Fruit fly (Drosophila melanogaster): Measurements from ENCODE around the gene TfIIA-L.
A peak's percentile ranks its signal among the peaks of the same experiment; 100 is the strongest.

TfIIA-L gene

DNA sequence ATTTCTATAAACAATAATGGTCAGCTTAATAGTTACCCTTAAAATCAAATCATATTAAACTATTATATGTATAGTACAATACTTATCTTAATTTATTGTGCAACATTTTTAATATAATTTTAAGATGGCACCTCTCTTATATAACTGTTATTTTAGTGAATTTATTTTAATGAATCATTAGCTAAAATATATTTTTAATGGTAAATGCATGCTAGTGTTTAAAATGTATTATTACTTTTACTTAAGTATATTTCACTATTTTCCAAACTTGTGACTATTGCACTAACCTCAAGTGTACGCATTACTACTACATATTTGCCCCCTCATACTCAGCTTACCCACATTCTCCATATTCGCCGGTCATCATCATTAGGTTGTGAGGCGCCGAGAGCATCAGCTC lies 4.6 kb upstream of the TfIIA-L start (continued):
- TF ChIP-seq hb (GFP tag; IDR thresholded peaks at IDR 0.05; ENCODE audit: partially characterized antibody) (no peak), CG1832 (GFP tag; optimal IDR thresholded peaks at IDR 0.05) (no peak), Dad (GFP tag; optimal IDR thresholded peaks at IDR 0.05) (no peak), NFAT (GFP tag; IDR thresholded peaks at IDR 0.05) (no peak), run (tag; optimal IDR thresholded peaks at IDR 0.05) (peak; percentile 89), CG32767 (GFP tag; IDR thresholded peaks at IDR 0.05) (peak; percentile 57; the same call in 1 of the 2 replicates), stwl (tag; optimal IDR thresholded peaks at IDR 0.05) (no peak), gt (GFP tag; IDR thresholded peaks at IDR 0.05) (no peak), CG7372 (GFP tag; IDR thresholded peaks at IDR 0.05) (peak; percentile 45; the same call in 1 of the 2 replicates), Hr39 (optimal IDR thresholded peaks at IDR 0.05) (no peak), ewg (GFP tag; optimal IDR thresholded peaks at IDR 0.05) (peak; percentile 54), Meics (GFP tag; optimal IDR thresholded peaks at IDR 0.05) (peak; percentile 75), hbn (GFP tag; IDR thresholded peaks at IDR 0.05; ENCODE audit: partially characterized antibody) (no peak), CG17568 (GFP tag; optimal IDR thresholded peaks at IDR 0.05) (no peak), CG14710 (tag; optimal IDR thresholded peaks at IDR 0.05) (peak; percentile 92), ems (GFP tag; optimal IDR thresholded peaks at IDR 0.05) (no peak), CG17361 (GFP tag; IDR thresholded peaks at IDR 0.05) (peak; percentile 94), Abd-B (GFP tag; optimal IDR thresholded peaks at IDR 0.05) (peak; percentile 67), CG3726 (GFP tag; IDR thresholded peaks at IDR 0.05) (no peak), Sry-δ (GFP tag; optimal IDR thresholded peaks at IDR 0.05) (no peak), HHEX (GFP tag; optimal IDR thresholded peaks at IDR 0.05) (peak; percentile 59), GATAe (GFP tag; conservative IDR thresholded peaks at IDR 0.05) (no peak), Hr78 (GFP tag; optimal IDR thresholded peaks at IDR 0.05) (peak in 1 of 2 experiments; percentile 81), Rfx (GFP tag; IDR thresholded peaks at IDR 0.05) (peak; percentile 49; the same call in 1 of the 2 replicates), TFAM (GFP tag; optimal IDR thresholded peaks at IDR 0.05) (peak; percentile 12), salm (tag; optimal IDR thresholded peaks at IDR 0.05) (peak; percentile 82), Dref (GFP tag; IDR thresholded peaks at IDR 0.05) (no peak), sd (tag; optimal IDR thresholded peaks at IDR 0.05) (peak; percentile 78), D19B (GFP tag; optimal IDR thresholded peaks at IDR 0.05) (peak; percentile 10), Dip3 (GFP tag; optimal IDR thresholded peaks at IDR 0.05) (no peak), CG7987 (GFP tag; optimal IDR thresholded peaks at IDR 0.05) (no peak), NfI (GFP tag; optimal IDR thresholded peaks at IDR 0.05) (peak; percentile 52), Dfd (GFP tag; optimal IDR thresholded peaks at IDR 0.05) (no peak), Kr (GFP tag; optimal IDR thresholded peaks at IDR 0.05) (no peak), CrebB (tag; optimal IDR thresholded peaks at IDR 0.05) (peak; percentile 68), ara (GFP tag; IDR thresholded peaks at IDR 0.05) (no peak), CG34376 (GFP tag; optimal IDR thresholded peaks at IDR 0.05) (no peak), Hsf (GFP tag; optimal IDR thresholded peaks at IDR 0.05) (peak; percentile 43), CG6689 (GFP tag; IDR thresholded peaks at IDR 0.05) (peak; percentile 79), CG17186 (GFP tag; optimal IDR thresholded peaks at IDR 0.05) (no peak), Bdp1 (GFP tag; optimal IDR thresholded peaks at IDR 0.05) (no peak), CG15073 (GFP tag; optimal IDR thresholded peaks at IDR 0.05) (no peak), B-H1 (GFP tag; IDR thresholded peaks at IDR 0.05) (no peak), CG1647 (GFP tag; optimal IDR thresholded peaks at IDR 0.05) (no peak), CG13424 (tag; optimal IDR thresholded peaks at IDR 0.05) (peak; percentile 93), bbx (GFP tag; IDR thresholded peaks at IDR 0.05; ENCODE audit: partially characterized antibody) (no peak), CG4424 (GFP tag; optimal IDR thresholded peaks at IDR 0.05) (peak; percentile 42), Ada2b (GFP tag; IDR thresholded peaks at IDR 0.05) (no peak), CG2120 (GFP tag; optimal IDR thresholded peaks at IDR 0.05) (peak; percentile 31), CG3847 (GFP tag; IDR thresholded peaks at IDR 0.05) (peak; percentile 45), CG18619 (GFP tag; optimal IDR thresholded peaks at IDR 0.05) (peak; percentile 66), CG3995 (GFP tag; optimal IDR thresholded peaks at IDR 0.05) (no peak)

Measured in whole organism, embryonic.